Fruit fly (Drosophila melanogaster) whole organism, embryonic: Measurements from ENCODE around the gene teq.
A peak's percentile ranks its signal among the peaks of the same experiment; 100 is the strongest.

Source experiments
- CG1024 ChIP-seq: fragments of 200-800 bp; sonication (Bioruptor generic); IDR thresholded peaks from 2 replicates; pipeline ENCODE4 v1.3.6; 2022; ENCODE audit warnings: missing biosample characterization, missing genetic modification characterization
- CG11247 ChIP-seq: fragments of 200-800 bp; sonication (Bioruptor generic); IDR thresholded peaks from 2 replicates; pipeline ENCODE4 v1.3.6; 2022; ENCODE audit warnings: missing biosample characterization, missing genetic modification characterization
- CG11398 ChIP-seq: fragments of 200-800 bp; sonication (Bioruptor generic); optimal IDR thresholded peaks from 2 replicates; lab custom pipeline; 2016; ENCODE audit warnings: missing biosample characterization, missing genetic modification characterization
- CG11456 ChIP-seq: fragments of 200-800 bp; sonication (Bioruptor generic); IDR thresholded peaks from 3 replicates; pipeline ENCODE4 v1.3.6; 2022; ENCODE audit warnings: missing biosample characterization, missing genetic modification characterization
- CG11723 ChIP-seq: fragments of 200-800 bp; sonication (Bioruptor generic); optimal IDR thresholded peaks from 2 replicates; lab custom pipeline; 2017; ENCODE audit warnings: missing biosample characterization, mild to moderate bottlenecking, missing genetic modification characterization
- CG15073 ChIP-seq: fragments of 200-800 bp; sonication (Bioruptor generic); optimal IDR thresholded peaks from 2 replicates; lab custom pipeline; 2016; ENCODE audit warnings: missing biosample characterization, missing genetic modification characterization
- CG1529 ChIP-seq: fragments of 200-800 bp; sonication (Bioruptor generic); optimal IDR thresholded peaks from 3 replicates; lab custom pipeline; 2018; ENCODE audit warnings: missing biosample characterization, missing genetic modification characterization
- CG15514 ChIP-seq: fragments of 200-800 bp; sonication (Bioruptor generic); optimal IDR thresholded peaks from 3 replicates; lab custom pipeline; 2017; ENCODE audit warnings: missing biosample characterization, missing genetic modification characterization, mild to moderate bottlenecking, moderate library complexity, missing genetic modification reagents
- CG1647 ChIP-seq: fragments of 200-800 bp; sonication (Bioruptor generic); optimal IDR thresholded peaks from 3 replicates; lab custom pipeline; 2016; ENCODE audit warnings: missing biosample characterization, missing genetic modification characterization
- CG17186 ChIP-seq: fragments of 200-800 bp; sonication (Bioruptor generic); optimal IDR thresholded peaks from 3 replicates; lab custom pipeline; 2017; ENCODE audit warnings: missing biosample characterization, missing genetic modification reagents, missing genetic modification characterization
- CG1792 ChIP-seq: fragments of 200-800 bp; sonication (Bioruptor generic); optimal IDR thresholded peaks from 2 replicates; lab custom pipeline; 2016; ENCODE audit warnings: missing biosample characterization, missing genetic modification characterization
- CG1832 ChIP-seq: fragments of 200-800 bp; sonication (Bioruptor generic); optimal IDR thresholded peaks from 2 replicates; lab custom pipeline; 2017; ENCODE audit warnings: missing biosample characterization, mild to moderate bottlenecking, missing genetic modification characterization, inconsistent platforms
- CG18599 ChIP-seq: fragments of 200-800 bp; sonication (Bioruptor generic); optimal IDR thresholded peaks from 3 replicates; lab custom pipeline; 2017; ENCODE audit warnings: missing biosample characterization, missing genetic modification characterization, mild to moderate bottlenecking, moderate library complexity, missing genetic modification reagents
- CG3407 ChIP-seq: fragments of 200-800 bp; sonication (Bioruptor generic); optimal IDR thresholded peaks from 2 replicates; lab custom pipeline; 2018; ENCODE audit warnings: missing biosample characterization, mild to moderate bottlenecking, missing genetic modification characterization
- CG43689 ChIP-seq: fragments of 200-800 bp; sonication (Bioruptor generic); IDR thresholded peaks from 2 replicates; pipeline ENCODE4 v1.3.6; 2022; ENCODE audit warnings: missing biosample characterization, missing genetic modification characterization
- CTCF ChIP-seq: fragments of 200-800 bp; sonication (Bioruptor generic); optimal IDR thresholded peaks from 2 replicates; lab custom pipeline; 2017; ENCODE audit warnings: missing biosample characterization, mild to moderate bottlenecking, missing genetic modification characterization, moderate library complexity
- D ChIP-seq, 2 experiments: fragments of 200-800 bp in 1 of 2; fragments of >200 bp in 1 of 2; sonication (Bioruptor generic) in 1 of 2; optimal IDR thresholded peaks; 2 replicates in 1 of 2; 3 replicates in 1 of 2; lab custom pipeline; 2017; ENCODE audit warnings: mild to moderate bottlenecking in 1 of 2, missing biosample characterization in 1 of 2, missing genetic modification characterization in 1 of 2, missing genetic modification reagents in 1 of 2
- Dad ChIP-seq: fragments of 200-800 bp; sonication (Bioruptor generic); optimal IDR thresholded peaks from 3 replicates; lab custom pipeline; 2016; ENCODE audit warnings: missing biosample characterization, missing genetic modification characterization
- Dref ChIP-seq: fragments of 200-800 bp; sonication (Bioruptor generic); IDR thresholded peaks from 2 replicates; pipeline ENCODE4 v1.3.6; 2022; ENCODE audit warnings: missing biosample characterization, missing genetic modification characterization
- Fer2 ChIP-seq: fragments of 200-800 bp; sonication (Bioruptor generic); optimal IDR thresholded peaks from 2 replicates; lab custom pipeline; 2018; ENCODE audit warnings: missing biosample characterization, mild to moderate bottlenecking, missing genetic modification characterization, moderate library complexity
- Hr51 ChIP-seq, 2 experiments: fragments of 200-800 bp; sonication (Bioruptor generic); optimal IDR thresholded peaks; 2 replicates in 1 of 2; 3 replicates in 1 of 2; lab custom pipeline; 2016 to 2018; ENCODE audit warnings: missing biosample characterization in 2 of 2, missing genetic modification characterization in 2 of 2, mild to moderate bottlenecking in 1 of 2, moderate library complexity in 1 of 2
- MBD-R2 ChIP-seq: fragments of 200-800 bp; sonication (Bioruptor generic); IDR thresholded peaks from 2 replicates; pipeline ENCODE4 v1.3.6; 2022; ENCODE audit warnings: missing biosample characterization, missing genetic modification characterization
- Mrtf ChIP-seq: fragments of 200-800 bp; sonication (Bioruptor generic); IDR thresholded peaks from 3 replicates; pipeline ENCODE4 v1.3.6; 2022; ENCODE audit warnings: missing biosample characterization, missing genetic modification characterization
- Scr ChIP-seq: fragments of 200-800 bp; sonication (Bioruptor generic); IDR thresholded peaks from 2 replicates; pipeline ENCODE4 v1.3.6; 2022; ENCODE audit warnings: missing biosample characterization, missing genetic modification characterization; ENCODE audit not compliant: partially characterized antibody
- Sin3A ChIP-seq: fragments of >200 bp; optimal IDR thresholded peaks from 2 replicates; lab custom pipeline; 2018
- bbx ChIP-seq: fragments of 200-800 bp; sonication (Bioruptor generic); IDR thresholded peaks from 2 replicates; pipeline ENCODE4 v1.3.6; 2022; ENCODE audit warnings: missing biosample characterization, missing genetic modification characterization; ENCODE audit not compliant: partially characterized antibody
- corto ChIP-seq: fragments of 200-800 bp; sonication (Bioruptor generic); optimal IDR thresholded peaks from 2 replicates; lab custom pipeline; 2016; ENCODE audit warnings: missing biosample characterization, mild to moderate bottlenecking, missing genetic modification characterization, moderate library complexity
- dati ChIP-seq: fragments of 200-800 bp; sonication (Bioruptor generic); IDR thresholded peaks from 2 replicates; pipeline ENCODE4 v1.3.6; 2022; ENCODE audit warnings: missing biosample characterization, missing genetic modification characterization
- dmrt99B ChIP-seq: fragments of 200-800 bp; sonication (Bioruptor generic); optimal IDR thresholded peaks from 2 replicates; lab custom pipeline; 2018; ENCODE audit warnings: missing biosample characterization, mild to moderate bottlenecking, missing genetic modification characterization, moderate library complexity
- gsb ChIP-seq: fragments of 200-800 bp; sonication (Bioruptor generic); IDR thresholded peaks from 2 replicates; pipeline ENCODE4 v1.3.6; 2022; ENCODE audit warnings: missing biosample characterization, missing genetic modification characterization
- hkb ChIP-seq, 2 experiments: fragments of 200-800 bp in 1 of 2; fragments of >200 bp in 1 of 2; sonication (Bioruptor generic) in 1 of 2; IDR thresholded peaks in 1 of 2; optimal IDR thresholded peaks in 1 of 2; 2 replicates each; pipeline versions ENCODE4 v1.3.6 to Lab custom; 2017 to 2022; ENCODE audit warnings: missing biosample characterization in 1 of 2, missing genetic modification characterization in 1 of 2
- insv ChIP-seq, 2 experiments: fragments of 200-800 bp; sonication (Bioruptor generic); optimal IDR thresholded peaks; 3 replicates each; lab custom pipeline; 2016 to 2018; ENCODE audit warnings: missing biosample characterization in 2 of 2, missing genetic modification characterization in 2 of 2
- lbe ChIP-seq: fragments of 200-800 bp; sonication (Bioruptor generic); optimal IDR thresholded peaks from 2 replicates; lab custom pipeline; 2016; ENCODE audit warnings: missing biosample characterization, mild to moderate bottlenecking, missing genetic modification characterization
- mam ChIP-seq: fragments of 200-800 bp; sonication (Bioruptor generic); optimal IDR thresholded peaks from 3 replicates; lab custom pipeline; 2016; ENCODE audit warnings: missing biosample characterization, missing genetic modification characterization
- pfk ChIP-seq: fragments of 200-800 bp; sonication (Bioruptor generic); optimal IDR thresholded peaks from 2 replicates; lab custom pipeline; 2018; ENCODE audit warnings: missing biosample characterization, mild to moderate bottlenecking, missing genetic modification characterization, moderate library complexity
- pros ChIP-seq: fragments of 200-800 bp; sonication (Bioruptor generic); optimal IDR thresholded peaks from 3 replicates; lab custom pipeline; 2019; ENCODE audit warnings: missing biosample characterization, mild to moderate bottlenecking, missing genetic modification characterization, moderate library complexity
- pzg ChIP-seq: fragments of 200-800 bp; sonication (Bioruptor generic); optimal IDR thresholded peaks from 3 replicates; lab custom pipeline; 2018; ENCODE audit warnings: missing biosample characterization, mild to moderate bottlenecking, missing genetic modification characterization, moderate library complexity
- ro ChIP-seq: fragments of 200-800 bp; sonication (Bioruptor generic); IDR thresholded peaks from 2 replicates; pipeline ENCODE4 v1.3.6; 2022; ENCODE audit warnings: missing biosample characterization, missing genetic modification characterization
- seq ChIP-seq: fragments of 200-800 bp; sonication (Bioruptor generic); IDR thresholded peaks from 2 replicates; pipeline ENCODE4 v1.3.6; 2022; ENCODE audit warnings: missing biosample characterization, missing genetic modification characterization
- sima ChIP-seq: fragments of 200-800 bp; sonication (Bioruptor generic); optimal IDR thresholded peaks from 2 replicates; lab custom pipeline; 2016; ENCODE audit warnings: missing biosample characterization, missing genetic modification characterization
- tup ChIP-seq: fragments of 200-800 bp; sonication (Bioruptor generic); optimal IDR thresholded peaks from 2 replicates; lab custom pipeline; 2016; ENCODE audit warnings: missing biosample characterization, mild to moderate bottlenecking, missing genetic modification characterization, moderate library complexity

teq gene

DNA sequence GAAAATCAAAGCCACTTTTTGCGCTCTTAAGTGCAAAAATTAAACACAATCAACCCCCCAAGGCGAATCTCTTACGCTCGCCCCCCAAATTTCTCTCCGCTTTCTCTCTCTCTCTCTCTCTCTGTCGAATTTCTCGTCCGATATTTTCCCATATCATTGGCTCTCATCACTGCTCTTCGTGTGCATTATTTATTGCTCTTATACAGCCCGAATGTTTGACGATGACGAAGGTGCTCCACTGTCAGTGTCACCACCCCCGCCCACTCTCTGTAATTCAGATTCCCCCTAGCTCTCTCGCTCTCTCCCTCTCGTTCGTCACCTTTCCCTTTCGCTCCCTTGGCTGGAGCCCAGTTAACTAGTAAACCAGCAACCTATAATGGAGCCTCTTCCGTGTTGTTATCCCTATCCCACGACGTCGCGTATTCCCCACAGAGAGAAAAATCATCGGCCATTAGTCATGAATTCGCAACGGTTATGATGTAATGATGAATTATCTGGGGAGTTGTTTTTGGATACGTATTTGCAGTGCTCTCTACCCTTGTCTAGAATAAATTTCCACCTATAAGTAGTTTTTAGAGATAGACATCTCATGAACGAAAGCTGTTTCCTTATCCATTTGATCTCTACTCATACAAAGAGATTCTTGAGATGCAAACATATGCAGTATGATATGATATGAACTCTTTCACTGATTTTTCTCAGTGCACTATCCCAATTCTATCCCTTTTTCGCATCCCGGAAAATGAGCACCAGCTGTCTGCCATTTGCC is 53.4 kb downstream of the teq start (continued):
- TF ChIP-seq CG1832 (GFP tag; lab: Kevin White, UChicago) = peak; percentile 58
- TF ChIP-seq CG43689 = no peak
- TF ChIP-seq dmrt99B (tag; lab: Kevin White, UChicago) = peak; percentile 71
- no peak for TF ChIP-seq CG1529 (GFP tag; lab: Kevin White, UChicago)
- TF ChIP-seq CG11398 = peak; percentile 55
- TF ChIP-seq CG15073 (GFP tag; lab: Kevin White, UChicago) = no peak
- peak in 1 of 2 experiments; percentile 59 for TF ChIP-seq Hr51 (GFP tag; optimal IDR thresholded peaks at IDR 0.05; lab: Kevin White, UChicago)
- no peak for TF ChIP-seq lbe (GFP tag; lab: Kevin White, UChicago)
- no peak for TF ChIP-seq pros (GFP tag; lab: Kevin White, UChicago)
- TF ChIP-seq Fer2 (tag; lab: Kevin White, UChicago) = peak; percentile 22
- no peak for TF ChIP-seq sima (GFP tag; lab: Kevin White, UChicago)
- TF ChIP-seq CG18599 = peak; percentile 77
- TF ChIP-seq CG11723 (GFP tag; lab: Kevin White, UChicago) = no peak
- peak; percentile 15 for TF ChIP-seq CG15514 (GFP tag; lab: Kevin White, UChicago)
- TF ChIP-seq seq (GFP tag; lab: Robert Waterston, UW) = no peak; the same call in 1 of the 2 replicates
- no peak for TF ChIP-seq CG17186
- no peak for TF ChIP-seq gsb (GFP tag; lab: Robert Waterston, UW)
- no peak for TF ChIP-seq Dref
- no peak for TF ChIP-seq CTCF (GFP tag; lab: Kevin White, UChicago)
- TF ChIP-seq D (optimal IDR thresholded peaks at IDR 0.05; lab: Kevin White, UChicago) = no peak
- peak; percentile 50 for TF ChIP-seq D (GFP tag; optimal IDR thresholded peaks at IDR 0.05; lab: Kevin White, UChicago)
- no peak for TF ChIP-seq tup (GFP tag; lab: Kevin White, UChicago)
- TF ChIP-seq CG1024 (GFP tag; lab: Robert Waterston, UW) = no peak
- TF ChIP-seq dati = no peak
- no peak for TF ChIP-seq Scr
- no peak for TF ChIP-seq MBD-R2
- no peak for TF ChIP-seq insv (GFP tag; optimal IDR thresholded peaks at IDR 0.05; lab: Kevin White, UChicago)
- TF ChIP-seq Dad (GFP tag; lab: Kevin White, UChicago) = peak; percentile 24
- no peak for TF ChIP-seq bbx (GFP tag; lab: Robert Waterston, UW)
- peak; percentile 55 for TF ChIP-seq CG1647 (GFP tag; lab: Kevin White, UChicago)
- no peak for TF ChIP-seq corto (GFP tag; lab: Kevin White, UChicago)
- 0 out of 3 replicates have a peak, but pooled peaks have one; percentile 4 for TF ChIP-seq Mrtf (GFP tag; lab: Robert Waterston, UW)
- no peak for TF ChIP-seq CG11247 (GFP tag; lab: Robert Waterston, UW)
- peak; percentile 34 for TF ChIP-seq CG1792 (GFP tag; lab: Kevin White, UChicago)
- no peak for TF ChIP-seq Sin3A
- no peak for TF ChIP-seq CG3407
- no peak for TF ChIP-seq ro (GFP tag; lab: Robert Waterston, UW)
- TF ChIP-seq hkb (optimal IDR thresholded peaks at IDR 0.05; lab: Kevin White, UChicago) = no peak
- 0 out of 2 replicates have a peak, but pooled peaks have one; percentile 21 for TF ChIP-seq hkb (GFP tag; IDR thresholded peaks at IDR 0.05; lab: Robert Waterston, UW)
- TF ChIP-seq mam (GFP tag; lab: Kevin White, UChicago) = peak; percentile 59
- TF ChIP-seq CG11456 = peak; percentile 66; the same call in 2 of the 3 replicates
- no peak for TF ChIP-seq pfk
- no peak for TF ChIP-seq pzg
